Fruit fly (Drosophila melanogaster): Measurements from ENCODE around the gene Raf.
A peak's percentile ranks its signal among the peaks of the same experiment; 100 is the strongest.

Gene Raf

DNA sequence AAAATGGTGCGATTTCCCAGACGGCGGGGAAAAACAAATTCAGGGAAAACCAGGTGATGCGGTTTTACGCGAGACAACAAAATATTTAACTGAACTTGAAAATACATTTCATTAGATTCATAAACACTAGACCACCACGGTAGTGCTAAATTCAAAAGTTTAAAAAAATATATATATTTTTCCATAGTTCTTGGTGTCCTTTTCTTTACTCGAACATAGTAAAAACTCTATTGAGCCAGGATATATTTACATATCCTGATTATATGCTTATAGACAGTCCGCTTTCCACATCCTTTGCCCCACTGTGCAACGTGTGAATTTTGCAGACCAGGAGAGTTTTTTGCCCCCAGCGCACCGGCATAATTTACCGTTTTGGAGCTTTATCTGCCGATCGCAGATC, 70.1 kb downstream of the Raf start (continued):
- TF ChIP-seq crol (GFP tag; IDR thresholded peaks at IDR 0.05) (no peak), sim (GFP tag; IDR thresholded peaks at IDR 0.05) (no peak), CG10209 (GFP tag; optimal IDR thresholded peaks at IDR 0.05) (peak; percentile 10), PHDP (tag; optimal IDR thresholded peaks at IDR 0.05) (peak; percentile 4), Abd-B (GFP tag; optimal IDR thresholded peaks at IDR 0.05) (no peak), CG17568 (GFP tag; optimal IDR thresholded peaks at IDR 0.05) (no peak), Poxn (GFP tag; IDR thresholded peaks at IDR 0.05) (no peak), Oli (tag; optimal IDR thresholded peaks at IDR 0.05) (peak; percentile 38), br (optimal IDR thresholded peaks at IDR 0.05) (no peak), CG9817 (tag; optimal IDR thresholded peaks at IDR 0.05) (no peak), HLH3B (GFP tag; IDR thresholded peaks at IDR 0.05) (peak; percentile 40; the same call in 1 of the 2 replicates), CG17328 (GFP tag; IDR thresholded peaks at IDR 0.05) (peak; percentile 37; the same call in 1 of the 2 replicates), fd96Cb (tag; optimal IDR thresholded peaks at IDR 0.05) (no peak), jing (GFP tag; optimal IDR thresholded peaks at IDR 0.05) (no peak), ssp (GFP tag; IDR thresholded peaks at IDR 0.05) (no peak), chm (GFP tag; IDR thresholded peaks at IDR 0.05) (no peak), CG18262 (tag; optimal IDR thresholded peaks at IDR 0.05) (peak; percentile 36), toy (GFP tag; IDR thresholded peaks at IDR 0.05) (no peak), tx (GFP tag; optimal IDR thresholded peaks at IDR 0.05) (no peak), Atf3 (GFP tag; optimal IDR thresholded peaks at IDR 0.05) (no peak), D19A (tag; optimal IDR thresholded peaks at IDR 0.05) (peak; percentile 21), ems (GFP tag; optimal IDR thresholded peaks at IDR 0.05) (no peak), dati (GFP tag; IDR thresholded peaks at IDR 0.05) (no peak), CHES-1-like (GFP tag; optimal IDR thresholded peaks at IDR 0.05) (no peak), Blimp-1 (GFP tag; optimal IDR thresholded peaks at IDR 0.05) (peak; percentile 14), Asciz (GFP tag; optimal IDR thresholded peaks at IDR 0.05) (no peak), CG15601 (tag; optimal IDR thresholded peaks at IDR 0.05) (no peak), Scr (GFP tag; IDR thresholded peaks at IDR 0.05; ENCODE audit: partially characterized antibody) (no peak), CG4424 (GFP tag; optimal IDR thresholded peaks at IDR 0.05) (no peak), CG2889 (GFP tag; IDR thresholded peaks at IDR 0.05) (no peak), twi (tag; optimal IDR thresholded peaks at IDR 0.05) (no peak), CG11093 (GFP tag; IDR thresholded peaks at IDR 0.05) (no peak), chinmo (GFP tag; IDR thresholded peaks at IDR 0.05; ENCODE audit: partially characterized antibody) (no peak), tio (GFP tag; optimal IDR thresholded peaks at IDR 0.05) (peak; percentile 2)

DNA sequence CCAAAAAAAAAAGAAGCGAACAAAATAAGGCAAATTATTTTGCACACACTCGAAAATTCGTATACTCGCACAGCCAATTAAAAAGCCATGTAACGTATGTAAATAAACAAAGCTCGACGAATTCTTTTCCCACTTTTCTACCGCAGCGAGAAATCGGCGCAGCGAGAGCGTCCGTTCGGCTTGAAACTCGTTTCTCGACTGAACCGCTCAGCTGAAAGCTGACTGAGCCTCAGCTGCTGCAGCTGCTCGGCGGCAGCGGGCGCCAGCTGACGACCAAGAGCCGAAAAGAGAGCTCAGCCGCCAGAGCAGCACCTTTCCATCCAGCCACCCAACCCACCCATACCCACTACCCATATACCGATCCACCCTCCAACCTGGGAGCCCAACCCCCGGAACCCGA, 70.9 kb downstream of the Raf start, which contains the start of gene CG2841:
TSS of gene CG2841 (minus strand) at position 186 of the 400 bp plus-strand sequence.
- TF ChIP-seq HLH4C (GFP tag; IDR thresholded peaks at IDR 0.05; ENCODE audit: partially characterized antibody) (0 out of 3 replicates have a peak, but pooled peaks have one; percentile 13), CTCF (GFP tag; optimal IDR thresholded peaks at IDR 0.05) (peak; percentile 56), CG10431 (GFP tag; optimal IDR thresholded peaks at IDR 0.05) (peak; percentile 79), Dll (GFP tag; IDR thresholded peaks at IDR 0.05; ENCODE audit: partially characterized antibody) (0 out of 4 replicates have a peak, but pooled peaks have one; percentile 22), insv (GFP tag; optimal IDR thresholded peaks at IDR 0.05) (no peak), Adf1 (GFP tag; IDR thresholded peaks at IDR 0.05) (peak; percentile 72), CG13287 (GFP tag; IDR thresholded peaks at IDR 0.05; ENCODE audit: partially characterized antibody) (peak; percentile 21; the same call in 1 of the 2 replicates), nom (GFP tag; optimal IDR thresholded peaks at IDR 0.05) (peak; percentile 2), dmrt99B (tag; optimal IDR thresholded peaks at IDR 0.05) (no peak), ci (GFP tag; IDR thresholded peaks at IDR 0.05) (peak; percentile 56; the same call in 2 of the 3 replicates), crol (GFP tag; IDR thresholded peaks at IDR 0.05) (peak; percentile 67), Deaf1 (tag; optimal IDR thresholded peaks at IDR 0.05) (peak; percentile 18), Jarid2 (GFP tag; optimal IDR thresholded peaks at IDR 0.05) (peak; percentile 61), crp (GFP tag; optimal IDR thresholded peaks at IDR 0.05) (peak in 1 of 2 experiments; percentile 36), Spps (tag; optimal IDR thresholded peaks at IDR 0.05) (no peak), chinmo (GFP tag; IDR thresholded peaks at IDR 0.05; ENCODE audit: partially characterized antibody) (0 out of 4 replicates have a peak, but pooled peaks have one; percentile 48), ttk (GFP tag; IDR thresholded peaks at IDR 0.05) (peak; percentile 36; the same call in 1 of the 2 replicates), amos (GFP tag; IDR thresholded peaks at IDR 0.05; ENCODE audit: partially characterized antibody) (peak; percentile 28; the same call in 1 of the 2 replicates), org-1 (GFP tag; optimal IDR thresholded peaks at IDR 0.05) (no peak), CG4282 (GFP tag; optimal IDR thresholded peaks at IDR 0.05) (no peak)
